Fruit fly (Drosophila melanogaster): ENCODE measurements around the gene mRpL2.
A peak's percentile ranks its signal among the peaks of the same experiment; 100 is the strongest.

mRpL2 gene

DNA sequence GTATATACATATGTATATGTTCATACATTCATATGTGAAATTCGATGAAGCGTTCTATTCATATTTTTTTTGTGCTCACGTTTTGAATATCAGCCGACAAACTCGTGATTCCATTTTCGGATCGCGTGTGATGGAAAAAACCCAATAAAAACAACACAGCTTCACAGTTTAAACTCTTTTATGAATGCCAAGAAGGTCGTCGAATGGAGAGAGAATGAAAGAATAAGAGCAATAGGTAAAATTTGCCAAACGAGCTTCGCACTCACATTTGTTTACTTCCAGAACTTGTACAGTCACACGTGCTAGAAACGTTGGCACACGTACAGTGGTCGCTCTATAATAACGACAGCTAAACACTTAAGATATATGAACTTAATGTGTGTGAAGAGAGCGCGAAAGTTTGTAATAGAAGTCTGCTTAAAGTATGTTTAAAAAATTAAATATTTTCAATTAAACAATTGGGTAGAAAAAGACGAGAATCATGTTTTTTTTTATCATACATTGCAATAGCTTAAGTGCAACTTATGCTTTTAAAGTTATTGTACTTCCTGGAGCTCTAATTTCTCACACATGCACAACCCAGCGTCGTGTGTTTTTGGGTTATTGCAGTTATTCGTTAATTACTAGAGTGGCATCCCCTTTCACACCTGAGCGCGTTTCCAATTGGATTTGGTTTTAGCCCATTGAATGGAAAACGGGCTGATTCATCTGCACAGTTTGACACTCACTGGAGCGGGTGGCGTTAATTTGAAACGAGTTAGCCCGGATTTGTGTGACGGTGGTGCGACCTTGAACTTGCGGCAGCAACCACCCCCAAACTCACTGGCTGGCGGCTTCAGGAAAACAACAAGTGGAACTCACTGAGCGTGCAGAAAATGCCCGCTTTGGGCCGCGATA, 5.2 kb downstream of the mRpL2 start (continued):
- no peak for TF ChIP-seq abd-A (tag; optimal IDR thresholded peaks at IDR 0.05)
- TF ChIP-seq Camta (GFP tag; optimal IDR thresholded peaks at IDR 0.05), result no peak
- no peak for TF ChIP-seq CG14710 (tag; optimal IDR thresholded peaks at IDR 0.05)
- TF ChIP-seq CG11723 (GFP tag; optimal IDR thresholded peaks at IDR 0.05), result no peak
- no peak for TF ChIP-seq NfI (GFP tag; optimal IDR thresholded peaks at IDR 0.05)
- no peak for TF ChIP-seq Hr78 (GFP tag; optimal IDR thresholded peaks at IDR 0.05)
- no peak for TF ChIP-seq CG11504 (tag; optimal IDR thresholded peaks at IDR 0.05)
- TF ChIP-seq Opbp (GFP tag; IDR thresholded peaks at IDR 0.05; ENCODE audit: partially characterized antibody), result no peak
- no peak for TF ChIP-seq Trl (optimal IDR thresholded peaks at IDR 0.05)
- TF ChIP-seq Trl (GFP tag; optimal IDR thresholded peaks at IDR 0.05), result no peak
- TF ChIP-seq Lpt (GFP tag; optimal IDR thresholded peaks at IDR 0.05), result no peak
- no peak for TF ChIP-seq da (GFP tag; optimal IDR thresholded peaks at IDR 0.05)
- no peak for TF ChIP-seq B-H2 (GFP tag; optimal IDR thresholded peaks at IDR 0.05)
- TF ChIP-seq CG7556 (GFP tag; optimal IDR thresholded peaks at IDR 0.05), result no peak
- no peak for TF ChIP-seq tio (GFP tag; optimal IDR thresholded peaks at IDR 0.05)
- TF ChIP-seq jigr1 (GFP tag; IDR thresholded peaks at IDR 0.05), result no peak
- TF ChIP-seq CG1233 (GFP tag; optimal IDR thresholded peaks at IDR 0.05), result no peak
- no peak for TF ChIP-seq seq (GFP tag; IDR thresholded peaks at IDR 0.05)
- TF ChIP-seq en (GFP tag; optimal IDR thresholded peaks at IDR 0.05), result no peak
- no peak for TF ChIP-seq bsh (GFP tag; optimal IDR thresholded peaks at IDR 0.05)
- TF ChIP-seq shn (GFP tag; optimal IDR thresholded peaks at IDR 0.05), result no peak
- no peak for TF ChIP-seq so (GFP tag; IDR thresholded peaks at IDR 0.05)
- no peak for TF ChIP-seq CG3995 (GFP tag; optimal IDR thresholded peaks at IDR 0.05)
- peak; percentile 16 for TF ChIP-seq mam (GFP tag; optimal IDR thresholded peaks at IDR 0.05)
- no peak for TF ChIP-seq CG10366 (GFP tag; IDR thresholded peaks at IDR 0.05)
- TF ChIP-seq br (optimal IDR thresholded peaks at IDR 0.05), result no peak
- TF ChIP-seq jumu (GFP tag; optimal IDR thresholded peaks at IDR 0.05), result no peak
- no peak for TF ChIP-seq sob (GFP tag; IDR thresholded peaks at IDR 0.05)
- TF ChIP-seq Side (GFP tag; optimal IDR thresholded peaks at IDR 0.05), result no peak
- no peak for TF ChIP-seq esg (GFP tag; conservative IDR thresholded peaks at IDR 0.05)
- no peak for TF ChIP-seq Stat92E (GFP tag; optimal IDR thresholded peaks at IDR 0.05)
- no peak for TF ChIP-seq HmgD (GFP tag; optimal IDR thresholded peaks at IDR 0.05)
- no peak for TF ChIP-seq Hand (GFP tag; optimal IDR thresholded peaks at IDR 0.05)
- peak; percentile 15 for TF ChIP-seq bcd (GFP tag; optimal IDR thresholded peaks at IDR 0.05)
- TF ChIP-seq bab2 (GFP tag; optimal IDR thresholded peaks at IDR 0.05), result no peak
- TF ChIP-seq CrebB (tag; optimal IDR thresholded peaks at IDR 0.05), result no peak
- TF ChIP-seq lola (GFP tag; optimal IDR thresholded peaks at IDR 0.05), result no peak
- TF ChIP-seq CG6254 (GFP tag; optimal IDR thresholded peaks at IDR 0.05), result no peak
- no peak for TF ChIP-seq CG12659 (GFP tag; optimal IDR thresholded peaks at IDR 0.05)
- no peak for TF ChIP-seq pfk (GFP tag; optimal IDR thresholded peaks at IDR 0.05)
- no peak for TF ChIP-seq nom (GFP tag; optimal IDR thresholded peaks at IDR 0.05)
- no peak for TF ChIP-seq CG9817 (tag; optimal IDR thresholded peaks at IDR 0.05)
- no peak for TF ChIP-seq CG18011 (GFP tag; optimal IDR thresholded peaks at IDR 0.05)
- no peak for TF ChIP-seq fd64A (GFP tag; optimal IDR thresholded peaks at IDR 0.05)
- no peak for TF ChIP-seq cas (GFP tag; IDR thresholded peaks at IDR 0.05)
- no peak for TF ChIP-seq pros (GFP tag; optimal IDR thresholded peaks at IDR 0.05)
- no peak for TF ChIP-seq Tbp (GFP tag; optimal IDR thresholded peaks at IDR 0.05)
- TF ChIP-seq gcm2 (GFP tag; optimal IDR thresholded peaks at IDR 0.05), result no peak
- no peak for TF ChIP-seq Fer2 (tag; optimal IDR thresholded peaks at IDR 0.05)

Data from whole organism, embryonic.